Worm (Caenorhabditis elegans) whole organism, L4 larva: ENCODE data around the gene F53A9.6.

Experiments used
- ceh-62 ChIP-seq: sonication (generic microtip); optimal IDR thresholded peaks from 2 replicates; lab custom pipeline; 2017; ENCODE audit warnings: missing biosample characterization, missing genetic modification characterization
- ctbp-1 ChIP-seq: fragments of 200-800 bp; sonication (Bioruptor generic); IDR thresholded peaks from 2 replicates; pipeline ENCODE4 v1.3.6; 2022; ENCODE audit warnings: missing genetic modification reagents, missing genetic modification characterization, missing compliant biosample characterization
- duxl-1 ChIP-seq: sonication (generic microtip); optimal IDR thresholded peaks from 2 replicates; lab custom pipeline; 2016; ENCODE audit warnings: mild to moderate bottlenecking, missing genetic modification characterization, moderate library complexity, missing compliant biosample characterization; ENCODE audit not compliant: poor library complexity
- egl-27 ChIP-seq: sonication (generic microtip); optimal IDR thresholded peaks from 3 replicates; lab custom pipeline; 2017; ENCODE audit warnings: missing biosample characterization, missing genetic modification reagents, missing genetic modification characterization
- fkh-10 ChIP-seq: fragments of 150-350 bp; optimal IDR thresholded peaks from 2 replicates; lab custom pipeline; 2014; ENCODE audit warnings: missing biosample characterization, missing genetic modification reagents, missing genetic modification characterization
- mdl-1 ChIP-seq, 2 experiments: fragments of 150-350 bp in 1 of 2; sonication (generic microtip) in 1 of 2; optimal IDR thresholded peaks; 2 replicates each; lab custom pipeline; 2014 to 2017; ENCODE audit warnings: missing biosample characterization in 2 of 2, missing genetic modification characterization in 2 of 2
- mdt-29 ChIP-seq: fragments of 200-800 bp; sonication (Bioruptor generic); IDR thresholded peaks from 2 replicates; pipeline ENCODE4 v1.3.6; 2022; ENCODE audit warnings: missing genetic modification reagents, missing genetic modification characterization, missing compliant biosample characterization
- nhr-111 ChIP-seq: fragments of 200-800 bp; sonication (Bioruptor generic); optimal IDR thresholded peaks from 2 replicates; lab custom pipeline; 2018; ENCODE audit warnings: mild to moderate bottlenecking, missing genetic modification characterization, missing compliant biosample characterization
- nhr-6 ChIP-seq: fragments of 150-350 bp; optimal IDR thresholded peaks from 2 replicates; lab custom pipeline; 2014; ENCODE audit warnings: missing biosample characterization, missing genetic modification characterization
- zip-11 ChIP-seq: fragments of 200-800 bp; sonication (Bioruptor generic); IDR thresholded peaks from 2 replicates; pipeline ENCODE4 v1.3.6; 2022; ENCODE audit warnings: missing genetic modification characterization, missing compliant biosample characterization

DNA sequence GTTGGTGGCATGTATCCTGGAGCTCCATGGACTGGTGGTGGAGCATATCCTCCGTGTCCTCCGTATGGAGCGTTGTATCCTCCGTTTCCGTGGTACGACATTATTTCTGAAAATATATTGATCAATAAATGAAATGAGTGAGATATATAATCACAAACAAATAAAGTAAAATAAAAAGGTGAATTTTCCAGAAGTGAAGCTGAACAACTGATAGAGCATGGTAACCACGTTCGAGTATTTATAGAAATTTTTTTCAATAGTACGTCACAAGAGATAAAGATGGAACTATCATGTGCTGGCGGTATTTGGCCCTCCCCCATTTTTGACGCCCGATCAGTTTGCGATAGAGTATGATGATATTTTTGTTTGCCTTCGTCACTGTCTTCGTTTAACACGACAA is 3.2 kb upstream of the F53A9.6 start, which contains the start of gene F53A9.7:
- no peak for TF ChIP-seq mdt-29 (GFP tag; lab: Robert Waterston, UW)
- TF ChIP-seq nhr-111 (GFP tag; lab: Kevin White, UChicago): no peak
- TF ChIP-seq egl-27 (tag; lab: Kevin White, UChicago): no peak
- no peak for TF ChIP-seq ceh-62 (tag; lab: Kevin White, UChicago)
- TF ChIP-seq duxl-1 (tag; lab: Kevin White, UChicago): no peak
- TF ChIP-seq mdl-1 (tag; optimal IDR thresholded peaks at IDR 0.05; lab: Kevin White, UChicago): no peak
- no peak for TF ChIP-seq fkh-10
- no peak for TF ChIP-seq nhr-6 (tag; lab: Kevin White, UChicago)
- TF ChIP-seq zip-11 (GFP tag; lab: Robert Waterston, UW): no peak
- no peak for TF ChIP-seq ctbp-1 (GFP tag; lab: Robert Waterston, UW)
